Fruit fly (Drosophila melanogaster) whole organism, embryonic: ENCODE measurements around the gene Gpdh1.
A peak's percentile ranks its signal among the peaks of the same experiment; 100 is the strongest.

Experiments used
- Adf1 ChIP-seq: fragments of 200-800 bp; sonication (Bioruptor generic); IDR thresholded peaks from 2 replicates; pipeline ENCODE4 v1.3.6; 2022; ENCODE audit warnings: missing biosample characterization, missing genetic modification characterization
- Bteb2 ChIP-seq: fragments of 200-800 bp; sonication (Bioruptor generic); optimal IDR thresholded peaks from 2 replicates; lab custom pipeline; 2016; ENCODE audit warnings: missing biosample characterization, missing genetic modification characterization
- CG10366 ChIP-seq: fragments of 200-800 bp; sonication (Bioruptor generic); IDR thresholded peaks from 2 replicates; pipeline ENCODE4 v1.3.6; 2022; ENCODE audit warnings: missing biosample characterization, missing genetic modification characterization
- CG10543 ChIP-seq: fragments of 200-800 bp; sonication (Bioruptor generic); optimal IDR thresholded peaks from 3 replicates; lab custom pipeline; 2017; ENCODE audit warnings: missing biosample characterization, mild to moderate bottlenecking, missing genetic modification characterization, moderate library complexity
- CG12071 ChIP-seq: fragments of 200-800 bp; sonication (Bioruptor generic); optimal IDR thresholded peaks from 3 replicates; lab custom pipeline; 2018; ENCODE audit warnings: missing biosample characterization, mild to moderate bottlenecking, missing genetic modification characterization
- CG13287 ChIP-seq: fragments of 200-800 bp; sonication (Bioruptor generic); IDR thresholded peaks from 2 replicates; pipeline ENCODE4 v1.3.6; 2022; ENCODE audit warnings: missing biosample characterization, missing genetic modification characterization; ENCODE audit not compliant: partially characterized antibody
- CG15011 ChIP-seq: fragments of 200-800 bp; sonication (Bioruptor generic); optimal IDR thresholded peaks from 3 replicates; lab custom pipeline; 2018; ENCODE audit warnings: missing biosample characterization, mild to moderate bottlenecking, missing genetic modification characterization
- CG17359 ChIP-seq: fragments of 200-800 bp; sonication (Bioruptor generic); optimal IDR thresholded peaks from 3 replicates; lab custom pipeline; 2018; ENCODE audit warnings: missing biosample characterization, mild to moderate bottlenecking, missing genetic modification characterization, moderate library complexity
- CG17361 ChIP-seq: fragments of 200-800 bp; sonication (Bioruptor generic); IDR thresholded peaks from 3 replicates; pipeline ENCODE4 v1.3.6; 2022; ENCODE audit warnings: missing biosample characterization, missing genetic modification characterization
- CG17829 ChIP-seq: fragments of 200-800 bp; optimal IDR thresholded peaks from 2 replicates; lab custom pipeline; 2019; ENCODE audit warnings: missing biosample characterization, mild to moderate bottlenecking, missing genetic modification characterization, moderate library complexity
- CG31388 ChIP-seq: fragments of 200-800 bp; sonication (Bioruptor generic); optimal IDR thresholded peaks from 2 replicates; lab custom pipeline; 2016; ENCODE audit warnings: missing biosample characterization, missing genetic modification characterization
- CG33213 ChIP-seq: fragments of 200-800 bp; sonication (Bioruptor generic); optimal IDR thresholded peaks from 3 replicates; lab custom pipeline; 2016; ENCODE audit warnings: missing biosample characterization, missing genetic modification characterization
- CG4328 ChIP-seq: fragments of 200-800 bp; sonication (Bioruptor generic); optimal IDR thresholded peaks from 3 replicates; lab custom pipeline; 2017; ENCODE audit warnings: missing biosample characterization, missing genetic modification reagents, missing genetic modification characterization
- CG43689 ChIP-seq: fragments of 200-800 bp; sonication (Bioruptor generic); IDR thresholded peaks from 2 replicates; pipeline ENCODE4 v1.3.6; 2022; ENCODE audit warnings: missing biosample characterization, missing genetic modification characterization
- CG8281 ChIP-seq: fragments of 200-800 bp; sonication (Bioruptor generic); optimal IDR thresholded peaks from 2 replicates; lab custom pipeline; 2018; ENCODE audit warnings: missing biosample characterization, mild to moderate bottlenecking, missing genetic modification characterization, moderate library complexity
- CG9797 ChIP-seq: fragments of 200-800 bp; sonication (Bioruptor generic); optimal IDR thresholded peaks from 3 replicates; lab custom pipeline; 2018; ENCODE audit warnings: missing biosample characterization, mild to moderate bottlenecking, missing genetic modification characterization
- Dll ChIP-seq: fragments of 200-800 bp; sonication (Bioruptor generic); IDR thresholded peaks from 4 replicates; pipeline ENCODE4 v1.3.6; 2022; ENCODE audit warnings: missing biosample characterization, missing genetic modification characterization; ENCODE audit not compliant: partially characterized antibody
- Dp ChIP-seq: fragments of 200-800 bp; sonication (Bioruptor generic); optimal IDR thresholded peaks from 2 replicates; lab custom pipeline; 2018; ENCODE audit warnings: missing biosample characterization, mild to moderate bottlenecking, missing genetic modification characterization, moderate library complexity
- Dref ChIP-seq: fragments of 200-800 bp; sonication (Bioruptor generic); IDR thresholded peaks from 2 replicates; pipeline ENCODE4 v1.3.6; 2022; ENCODE audit warnings: missing biosample characterization, missing genetic modification characterization
- E2f2 ChIP-seq: fragments of 200-800 bp; sonication (Bioruptor generic); IDR thresholded peaks from 2 replicates; pipeline ENCODE4 v1.3.6; 2022; ENCODE audit warnings: missing biosample characterization, missing genetic modification characterization
- H2.0 ChIP-seq: fragments of 200-800 bp; sonication (Bioruptor generic); IDR thresholded peaks from 2 replicates; pipeline ENCODE4 v1.3.6; 2022; ENCODE audit warnings: missing biosample characterization, missing genetic modification characterization
- HLHmδ ChIP-seq: fragments of 200-800 bp; sonication (Bioruptor generic); optimal IDR thresholded peaks from 2 replicates; lab custom pipeline; 2018; ENCODE audit warnings: missing biosample characterization, mild to moderate bottlenecking, missing genetic modification characterization, moderate library complexity
- Mad ChIP-seq: fragments of 200-800 bp; sonication (Bioruptor generic); optimal IDR thresholded peaks from 2 replicates; lab custom pipeline; 2016; ENCODE audit warnings: missing biosample characterization, missing genetic modification characterization
- Max ChIP-seq: fragments of 200-800 bp; sonication (Bioruptor generic); optimal IDR thresholded peaks from 2 replicates; lab custom pipeline; 2016; ENCODE audit warnings: missing biosample characterization, mild to moderate bottlenecking, missing genetic modification characterization
- Med ChIP-seq: fragments of 200-800 bp; sonication (Bioruptor generic); peaks from one replicate; lab custom pipeline; 2016; ENCODE audit warnings: missing biosample characterization, missing genetic modification characterization, mild to moderate bottlenecking, inconsistent platforms, moderate library complexity
- Nf-YA ChIP-seq: fragments of 200-800 bp; sonication (Bioruptor generic); IDR thresholded peaks from 2 replicates; pipeline ENCODE4 v1.3.6; 2022; ENCODE audit warnings: missing biosample characterization, missing genetic modification characterization
- Oaz ChIP-seq: fragments of 200-800 bp; sonication (Bioruptor generic); IDR thresholded peaks from 2 replicates; pipeline ENCODE4 v1.3.6; 2022; ENCODE audit warnings: missing biosample characterization, missing genetic modification characterization
- Sox100B ChIP-seq: fragments of 200-800 bp; sonication (Bioruptor generic); optimal IDR thresholded peaks from 3 replicates; lab custom pipeline; 2018; ENCODE audit warnings: missing biosample characterization, mild to moderate bottlenecking, missing genetic modification characterization
- Stat92E ChIP-seq, 3 experiments: fragments of >200 bp in 2 of 3; fragments of 200-800 bp in 1 of 3; sonication (Bioruptor generic) in 1 of 3; optimal IDR thresholded peaks; 2 replicates each; lab custom pipeline; 2017 to 2019; ENCODE audit warnings: missing biosample characterization in 3 of 3, missing genetic modification characterization in 3 of 3, mild to moderate bottlenecking in 1 of 3, moderate library complexity in 1 of 3
- YL-1 ChIP-seq: fragments of 200-800 bp; sonication (Bioruptor generic); optimal IDR thresholded peaks from 3 replicates; lab custom pipeline; 2017; ENCODE audit warnings: missing biosample characterization, mild to moderate bottlenecking, missing genetic modification characterization
- bbx ChIP-seq: fragments of 200-800 bp; sonication (Bioruptor generic); IDR thresholded peaks from 2 replicates; pipeline ENCODE4 v1.3.6; 2022; ENCODE audit warnings: missing biosample characterization, missing genetic modification characterization; ENCODE audit not compliant: partially characterized antibody
- crol ChIP-seq: fragments of 200-800 bp; sonication (Bioruptor generic); IDR thresholded peaks from 2 replicates; pipeline ENCODE4 v1.3.6; 2022; ENCODE audit warnings: missing biosample characterization, missing genetic modification characterization
- dmrt11E ChIP-seq: fragments of 200-800 bp; sonication (Bioruptor generic); optimal IDR thresholded peaks from 3 replicates; lab custom pipeline; 2018; ENCODE audit warnings: missing biosample characterization, mild to moderate bottlenecking, missing genetic modification characterization, moderate library complexity
- dmrt99B ChIP-seq: fragments of 200-800 bp; sonication (Bioruptor generic); optimal IDR thresholded peaks from 2 replicates; lab custom pipeline; 2018; ENCODE audit warnings: missing biosample characterization, mild to moderate bottlenecking, missing genetic modification characterization, moderate library complexity
- emc ChIP-seq: fragments of 200-800 bp; sonication (Bioruptor generic); optimal IDR thresholded peaks from 2 replicates; lab custom pipeline; 2016; ENCODE audit warnings: missing biosample characterization, missing genetic modification characterization
- gcm ChIP-seq: fragments of 200-800 bp; sonication (Bioruptor generic); optimal IDR thresholded peaks from 2 replicates; lab custom pipeline; 2019; ENCODE audit warnings: missing biosample characterization, mild to moderate bottlenecking, missing genetic modification characterization, moderate library complexity
- kay ChIP-seq: fragments of 200-800 bp; sonication (Bioruptor generic); optimal IDR thresholded peaks from 2 replicates; lab custom pipeline; 2016; ENCODE audit warnings: missing biosample characterization, missing genetic modification characterization
- mirr ChIP-seq: fragments of 200-800 bp; sonication (Bioruptor generic); optimal IDR thresholded peaks from 3 replicates; lab custom pipeline; 2018; ENCODE audit warnings: missing biosample characterization, mild to moderate bottlenecking, missing genetic modification characterization
- otp ChIP-seq: fragments of 200-800 bp; sonication (Bioruptor generic); IDR thresholded peaks from 3 replicates; pipeline ENCODE4, ENCODE4 v1.3.6; 2022; ENCODE audit warnings: missing biosample characterization, missing genetic modification characterization
- sens ChIP-seq: fragments of 200-800 bp; sonication (Bioruptor generic); peaks from one replicate; lab custom pipeline; 2016; ENCODE audit warnings: missing biosample characterization, missing genetic modification characterization
- so ChIP-seq: fragments of 200-800 bp; sonication (Bioruptor generic); IDR thresholded peaks from 3 replicates; pipeline ENCODE4 v1.3.6; 2022; ENCODE audit warnings: missing biosample characterization, missing genetic modification characterization
- unpg ChIP-seq: fragments of 200-800 bp; sonication (Bioruptor generic); optimal IDR thresholded peaks from 3 replicates; lab custom pipeline; 2018; ENCODE audit warnings: missing biosample characterization, mild to moderate bottlenecking, missing genetic modification characterization, moderate library complexity
- wek ChIP-seq: fragments of 200-800 bp; sonication (Bioruptor generic); optimal IDR thresholded peaks from 3 replicates; lab custom pipeline; 2018; ENCODE audit warnings: missing biosample characterization, mild to moderate bottlenecking, missing genetic modification characterization, moderate library complexity
- yki ChIP-seq: fragments of >200 bp; optimal IDR thresholded peaks from 3 replicates; lab custom pipeline; 2018

The Gpdh1 gene

DNA sequence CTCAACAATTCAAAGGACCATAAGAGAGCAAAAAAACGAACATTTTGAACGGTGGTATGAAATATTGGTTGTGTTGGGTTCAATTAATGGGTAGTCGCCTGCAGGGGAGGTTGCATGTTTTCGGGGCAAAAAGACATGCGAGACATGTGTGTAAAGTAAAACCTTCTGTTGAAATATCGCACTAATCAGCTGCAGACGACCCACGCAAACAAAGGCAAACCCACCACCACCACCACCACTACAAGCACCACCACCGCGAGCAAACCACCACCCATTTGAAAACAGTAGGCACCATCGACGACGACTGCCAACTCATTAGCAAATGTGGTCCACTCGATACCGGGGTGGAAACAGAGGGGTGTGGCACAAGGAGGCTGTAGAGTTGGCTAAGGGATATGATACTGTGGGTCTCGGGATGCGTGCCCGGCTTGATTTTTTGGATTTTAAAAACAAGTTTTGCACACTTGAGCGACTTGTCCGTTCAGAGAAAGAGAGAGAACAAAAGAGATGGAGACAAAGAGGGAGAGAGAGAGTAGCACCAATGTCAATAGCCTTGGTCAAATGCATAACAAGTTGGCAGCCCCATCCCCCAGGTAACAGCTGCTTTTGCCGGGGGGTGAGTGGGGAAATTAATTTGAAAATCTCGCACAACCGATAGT is 33.8 kb downstream of the Gpdh1 start (continued):
- TF ChIP-seq CG17359 (tag; lab: Kevin White, UChicago), result no peak
- TF ChIP-seq bbx (GFP tag; lab: Robert Waterston, UW), result no peak
- TF ChIP-seq HLHmδ (GFP tag; lab: Kevin White, UChicago), result no peak
- no peak for TF ChIP-seq gcm (GFP tag; lab: Kevin White, UChicago)
- TF ChIP-seq Mad (GFP tag; lab: Kevin White, UChicago), result no peak
- TF ChIP-seq wek (GFP tag; lab: Kevin White, UChicago), result peak; percentile 15
- TF ChIP-seq CG13287 (GFP tag; lab: Robert Waterston, UW), result no peak
- TF ChIP-seq Dp (GFP tag; lab: Kevin White, UChicago), result no peak
- TF ChIP-seq H2.0, result no peak
- no peak for TF ChIP-seq E2f2 (GFP tag; lab: Robert Waterston, UW)
- peak; percentile 51 for TF ChIP-seq CG10543 (GFP tag; lab: Kevin White, UChicago)
- TF ChIP-seq Sox100B (GFP tag; lab: Kevin White, UChicago), result no peak
- TF ChIP-seq Max (GFP tag; lab: Kevin White, UChicago), result no peak
- no peak for TF ChIP-seq Dll (GFP tag; lab: Robert Waterston, UW)
- TF ChIP-seq Adf1 (GFP tag; lab: Robert Waterston, UW), result no peak
- peak; percentile 74 for TF ChIP-seq sens (GFP tag; lab: Kevin White, UChicago)
- TF ChIP-seq mirr (GFP tag; lab: Kevin White, UChicago), result no peak
- TF ChIP-seq CG15011 (GFP tag; lab: Kevin White, UChicago), result no peak
- no peak for TF ChIP-seq dmrt11E (tag; lab: Kevin White, UChicago)
- TF ChIP-seq Dref (GFP tag; lab: Robert Waterston, UW), result no peak
- TF ChIP-seq CG4328 (GFP tag; lab: Kevin White, UChicago), result peak; percentile 0
- no peak for TF ChIP-seq CG9797 (GFP tag; lab: Kevin White, UChicago)
- TF ChIP-seq Oaz, result no peak
- no peak for TF ChIP-seq CG17829 (tag; lab: Kevin White, UChicago)
- TF ChIP-seq dmrt99B, result no peak
- TF ChIP-seq CG33213, result no peak
- TF ChIP-seq CG12071 (GFP tag; lab: Kevin White, UChicago), result peak; percentile 8
- TF ChIP-seq CG8281 (tag; lab: Kevin White, UChicago), result no peak
- no peak for TF ChIP-seq otp (GFP tag; lab: Robert Waterston, UW)
- no peak for TF ChIP-seq emc
- no peak for TF ChIP-seq Bteb2 (GFP tag; lab: Kevin White, UChicago)
- peak; percentile 48 for TF ChIP-seq kay (GFP tag; lab: Kevin White, UChicago)
- TF ChIP-seq Stat92E (GFP tag; optimal IDR thresholded peaks at IDR 0.05; lab: Kevin White, UChicago), result no peak
- no peak for TF ChIP-seq Nf-YA (GFP tag; lab: Robert Waterston, UW)
- TF ChIP-seq CG17361 (GFP tag; lab: Robert Waterston, UW), result no peak
- TF ChIP-seq Med (GFP tag; lab: Kevin White, UChicago), result peak; percentile 86
- no peak for TF ChIP-seq CG10366
- TF ChIP-seq CG31388, result no peak
- peak; percentile 10 for TF ChIP-seq YL-1
- no peak for TF ChIP-seq so (GFP tag; lab: Robert Waterston, UW)
- no peak for TF ChIP-seq crol (GFP tag; lab: Robert Waterston, UW)
- no peak for TF ChIP-seq unpg (GFP tag; lab: Kevin White, UChicago)
- TF ChIP-seq CG43689 (GFP tag; lab: Robert Waterston, UW), result no peak
- peak; percentile 19 for TF ChIP-seq yki (lab: Kevin White, UChicago)
